Worm (Caenorhabditis elegans) whole organism, L2 larva: ENCODE data around the gene srj-45.

Experiments
- elt-3 ChIP-seq: sonication (generic microtip); optimal IDR thresholded peaks from 2 replicates; lab custom pipeline; 2017; ENCODE audit warnings: missing biosample characterization, missing genetic modification characterization
- lin-11 ChIP-seq: fragments of 150-350 bp; sonication (generic microtip); optimal IDR thresholded peaks from 2 replicates; lab custom pipeline; 2014; ENCODE audit warnings: missing biosample characterization, missing genetic modification characterization, inconsistent platforms, mixed read lengths
- lin-39 ChIP-seq: fragments of 150-350 bp; optimal IDR thresholded peaks from 2 replicates; lab custom pipeline; 2014; ENCODE audit warnings: missing biosample characterization, missing genetic modification reagents, missing genetic modification characterization
- mdl-1 ChIP-seq, 2 experiments: fragments of 150-350 bp in 1 of 2; sonication (generic microtip) in 1 of 2; optimal IDR thresholded peaks; 2 replicates each; lab custom pipeline; 2017; ENCODE audit warnings: missing biosample characterization in 2 of 2, missing genetic modification characterization in 2 of 2
- nhr-11 ChIP-seq: fragments of 150-350 bp; optimal IDR thresholded peaks from 2 replicates; lab custom pipeline; 2014; ENCODE audit warnings: missing biosample characterization, missing genetic modification characterization
- nhr-77 ChIP-seq: fragments of 150-350 bp; optimal IDR thresholded peaks from 2 replicates; lab custom pipeline; 2014; ENCODE audit warnings: missing biosample characterization, missing genetic modification characterization

ce11 chrV:2884411-2884810 is 48.0 kb upstream of the srj-45 start, which contains the start of gene sre-24:
- TF ChIP-seq lin-39 (tag; lab: Kevin White, UChicago) (no peak), elt-3 (tag; lab: Kevin White, UChicago) (no peak), lin-11 (tag; lab: Kevin White, UChicago) (no peak), nhr-77 (tag; lab: Kevin White, UChicago) (no peak), mdl-1 (tag; optimal IDR thresholded peaks at IDR 0.05; lab: Kevin White, UChicago) (no peak), nhr-11 (tag; lab: Kevin White, UChicago) (no peak)
